Worm (Caenorhabditis elegans): ENCODE results near the gene dnpp-1.

DNA sequence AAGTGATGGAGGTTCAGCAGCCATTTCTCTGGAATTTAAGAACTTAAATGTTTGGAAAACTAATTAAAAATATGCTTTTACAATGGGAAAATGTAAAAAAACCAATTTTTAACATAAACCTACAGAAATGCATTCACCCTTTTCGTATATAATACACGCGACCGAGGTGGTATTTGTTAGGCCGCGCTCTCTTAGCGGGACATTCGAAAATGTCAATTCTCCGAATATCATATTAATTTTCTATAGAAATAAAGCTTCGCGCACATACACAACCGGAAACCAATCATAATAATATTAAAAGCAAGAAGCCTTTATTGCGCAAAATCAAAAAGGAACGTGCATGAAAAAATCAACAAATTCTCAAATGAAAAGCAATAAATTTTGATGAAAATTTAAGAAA lies 10.4 kb downstream of the dnpp-1 start, which contains the start of gene ddx-23:
- no peak for TF ChIP-seq B0310.2 (tag; optimal IDR thresholded peaks at IDR 0.05)
- no peak for TF ChIP-seq flt-1 (GFP tag; IDR thresholded peaks at IDR 0.05)
- TF ChIP-seq ama-1 (optimal IDR thresholded peaks at IDR 0.05), result no peak
- TF ChIP-seq tbx-11 (GFP tag; IDR thresholded peaks at IDR 0.05), result no peak
- no peak for TF ChIP-seq aly-1 (tag; optimal IDR thresholded peaks at IDR 0.05)

Data from whole organism, early embryonic.